Worm (Caenorhabditis elegans) whole organism, L2 larva: ENCODE data around the gene E02H9.1.

Source experiments
- Y55F3AM.14 ChIP-seq: fragments of 200-800 bp; sonication (Bioruptor generic); optimal IDR thresholded peaks from 2 replicates; lab custom pipeline; 2018; ENCODE audit warnings: mild to moderate bottlenecking, missing genetic modification characterization, missing compliant biosample characterization
- ZK546.5 ChIP-seq: sonication (generic microtip); optimal IDR thresholded peaks from 2 replicates; lab custom pipeline; 2017; ENCODE audit warnings: missing biosample characterization, missing genetic modification characterization
- ama-1 ChIP-seq: fragments of 150-350 bp; optimal IDR thresholded peaks from 2 replicates; lab custom pipeline; 2018; ENCODE audit warnings: inconsistent platforms
- blmp-1 ChIP-seq: sonication (generic microtip); optimal IDR thresholded peaks from 2 replicates; lab custom pipeline; 2017; ENCODE audit warnings: missing genetic modification characterization, mild to moderate bottlenecking, missing compliant biosample characterization, antibody characterized with exemption, moderate library complexity; ENCODE audit not compliant: insufficient read depth
- crh-2 ChIP-seq: sonication (generic microtip); optimal IDR thresholded peaks from 2 replicates; lab custom pipeline; 2017; ENCODE audit warnings: missing biosample characterization, missing genetic modification characterization
- dmd-4 ChIP-seq: sonication (generic microtip); optimal IDR thresholded peaks from 2 replicates; lab custom pipeline; 2017; ENCODE audit warnings: missing biosample characterization, missing genetic modification characterization
- egl-27 ChIP-seq: sonication (generic microtip); optimal IDR thresholded peaks from 3 replicates; lab custom pipeline; 2017; ENCODE audit warnings: missing biosample characterization, missing genetic modification reagents, missing genetic modification characterization
- fos-1 ChIP-seq: fragments of 150-350 bp; optimal IDR thresholded peaks from 2 replicates; lab custom pipeline; 2014; ENCODE audit warnings: missing biosample characterization, missing genetic modification characterization
- gmeb-1 ChIP-seq: fragments of 150-350 bp; optimal IDR thresholded peaks from 2 replicates; lab custom pipeline; 2014; ENCODE audit warnings: missing biosample characterization, missing genetic modification characterization
- lin-13 ChIP-seq: fragments of 150-350 bp; optimal IDR thresholded peaks from 2 replicates; lab custom pipeline; 2014; ENCODE audit warnings: missing biosample characterization, missing genetic modification reagents, missing genetic modification characterization
- mbf-1 ChIP-seq: sonication (generic microtip); optimal IDR thresholded peaks from 2 replicates; lab custom pipeline; 2017; ENCODE audit warnings: missing biosample characterization, missing genetic modification characterization
- nhr-11 ChIP-seq: fragments of 150-350 bp; optimal IDR thresholded peaks from 2 replicates; lab custom pipeline; 2014; ENCODE audit warnings: missing biosample characterization, missing genetic modification characterization
- nhr-21 ChIP-seq: fragments of 150-350 bp; optimal IDR thresholded peaks from 2 replicates; lab custom pipeline; 2014; ENCODE audit warnings: missing biosample characterization, missing genetic modification characterization
- nhr-23 ChIP-seq: fragments of 150-350 bp; optimal IDR thresholded peaks from 2 replicates; lab custom pipeline; 2014; ENCODE audit warnings: missing biosample characterization, missing genetic modification reagents, missing genetic modification characterization
- nhr-6 ChIP-seq: fragments of 150-350 bp; optimal IDR thresholded peaks from 2 replicates; lab custom pipeline; 2014; ENCODE audit warnings: missing biosample characterization, missing genetic modification characterization
- peb-1 ChIP-seq: fragments of 150-350 bp; optimal IDR thresholded peaks from 2 replicates; lab custom pipeline; 2014; ENCODE audit warnings: missing biosample characterization, missing genetic modification characterization
- sem-4 ChIP-seq: fragments of 150-350 bp; optimal IDR thresholded peaks from 2 replicates; lab custom pipeline; 2014; ENCODE audit warnings: missing biosample characterization, missing genetic modification reagents, missing genetic modification characterization
- skn-1 ChIP-seq: sonication (generic microtip); optimal IDR thresholded peaks from 2 replicates; lab custom pipeline; 2017; ENCODE audit warnings: missing biosample characterization, missing genetic modification characterization
- sma-3 ChIP-seq: sonication (generic microtip); optimal IDR thresholded peaks from 2 replicates; lab custom pipeline; 2016; ENCODE audit warnings: missing genetic modification reagents, missing genetic modification characterization, missing compliant biosample characterization
- sma-9 ChIP-seq, 2 experiments: fragments of 150-350 bp in 1 of 2; sonication (generic microtip) in 1 of 2; optimal IDR thresholded peaks; 2 replicates each; lab custom pipeline; 2014 to 2016; ENCODE audit warnings: missing genetic modification characterization in 2 of 2, mild to moderate bottlenecking in 1 of 2, missing biosample characterization in 1 of 2, missing compliant biosample characterization in 1 of 2, missing genetic modification reagents in 1 of 2, moderate library complexity in 1 of 2
- unc-39 ChIP-seq: fragments of 150-350 bp; optimal IDR thresholded peaks from 2 replicates; lab custom pipeline; 2014; ENCODE audit warnings: missing biosample characterization, missing genetic modification characterization
- unc-55 ChIP-seq: fragments of 150-350 bp; sonication (generic microtip); optimal IDR thresholded peaks from 3 replicates; lab custom pipeline; 2014; ENCODE audit warnings: missing biosample characterization, missing genetic modification reagents, missing genetic modification characterization
- zag-1 ChIP-seq: fragments of 150-350 bp; optimal IDR thresholded peaks from 2 replicates; lab custom pipeline; 2014; ENCODE audit warnings: missing biosample characterization, missing genetic modification characterization
- ztf-1 ChIP-seq: fragments of 200-800 bp; sonication (Bioruptor generic); conservative IDR thresholded peaks from 2 replicates; pipeline ENCODE4 v1.3.6; 2022; ENCODE audit warnings: missing genetic modification characterization, missing compliant biosample characterization

The E02H9.1 gene

DNA sequence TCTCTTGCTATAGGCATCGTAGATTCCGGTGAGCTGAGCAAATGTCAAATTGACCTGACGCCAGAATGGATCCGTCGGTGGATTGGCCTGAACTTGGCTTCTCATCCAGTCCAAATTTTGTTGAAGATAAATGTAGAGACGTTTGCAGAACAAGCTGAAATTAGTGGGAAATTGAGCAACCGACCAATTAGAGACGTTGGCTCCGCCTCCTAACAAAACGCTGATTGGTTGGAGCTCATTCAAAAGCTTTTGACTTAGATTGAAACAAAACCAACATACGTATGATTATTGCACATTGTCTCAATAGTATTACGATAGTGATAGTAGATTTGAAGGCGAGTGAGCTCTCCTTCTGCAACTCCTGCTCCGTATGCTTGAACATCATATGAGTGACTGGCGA lies 38.2 kb downstream of the E02H9.1 start:
- TF ChIP-seq gmeb-1 (tag; lab: Kevin White, UChicago), result no peak
- no peak for TF ChIP-seq skn-1
- no peak for TF ChIP-seq Y55F3AM.14 (GFP tag; lab: Kevin White, UChicago)
- no peak for TF ChIP-seq ZK546.5 (tag; lab: Kevin White, UChicago)
- no peak for TF ChIP-seq blmp-1 (tag; lab: Kevin White, UChicago)
- no peak for TF ChIP-seq crh-2 (tag; lab: Kevin White, UChicago)
- no peak for TF ChIP-seq nhr-6 (tag; lab: Kevin White, UChicago)
- no peak for TF ChIP-seq sma-9 (GFP tag; optimal IDR thresholded peaks at IDR 0.05; lab: Kevin White, UChicago)
- TF ChIP-seq sma-9 (tag; optimal IDR thresholded peaks at IDR 0.05; lab: Kevin White, UChicago), result no peak
- TF ChIP-seq nhr-23 (tag; lab: Kevin White, UChicago), result no peak
- TF ChIP-seq lin-13 (GFP tag; lab: Kevin White, UChicago), result no peak
- no peak for TF ChIP-seq sma-3
- TF ChIP-seq sem-4 (tag; lab: Kevin White, UChicago), result no peak
- no peak for TF ChIP-seq unc-55 (GFP tag; lab: Kevin White, UChicago)
- TF ChIP-seq mbf-1 (tag; lab: Kevin White, UChicago), result no peak
- TF ChIP-seq zag-1, result no peak
- no peak for TF ChIP-seq egl-27 (tag; lab: Kevin White, UChicago)

ce11 chrIII:2507938-2508337 lies 39.7 kb downstream of the E02H9.1 start, which contains the start of gene Y54F10AM.8:
Gene Y54F10AM.8 (minus strand): TSS chrIII:2507972.
- TF ChIP-seq Y55F3AM.14 (GFP tag; lab: Kevin White, UChicago) (no peak), skn-1 (peak; percentile 20), gmeb-1 (tag; lab: Kevin White, UChicago) (peak; percentile 4), ama-1 (no peak), fos-1 (tag; lab: Kevin White, UChicago) (peak; percentile 87), ztf-1 (no peak), nhr-21 (no peak), nhr-11 (no peak), dmd-4 (tag; lab: Kevin White, UChicago) (no peak)

DNA sequence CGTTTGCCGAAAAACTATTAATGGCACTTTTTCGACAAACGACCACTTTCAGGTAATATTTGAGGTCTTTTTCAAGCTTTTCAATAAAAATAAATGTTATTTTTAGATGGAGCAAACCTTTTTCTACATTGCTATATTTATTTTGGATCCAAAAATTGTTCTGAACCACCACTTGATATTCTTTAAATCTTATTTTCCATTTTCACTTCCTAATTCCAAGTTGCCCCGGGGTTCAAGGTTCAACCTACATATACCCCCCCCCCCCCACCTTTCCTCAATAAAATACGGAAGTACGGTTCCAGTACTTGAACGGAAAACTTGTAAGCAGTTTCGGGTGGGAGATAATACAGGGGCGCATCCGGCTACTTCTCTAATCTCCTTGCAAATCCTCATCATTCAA lies 40.2 kb downstream of the E02H9.1 start, which contains the start of gene Y54F10AM.6:
Gene Y54F10AM.6, plus strand, starts transcription at position 301 of the 400 bp plus-strand sequence.
- no peak for TF ChIP-seq unc-39 (tag; lab: Kevin White, UChicago)

- TF ChIP-seq peb-1 (no peak), egl-27 (tag; lab: Kevin White, UChicago) (no peak)
Measured at ce11 chrIII:2515461-2515860, 47.2 kb downstream of the E02H9.1 start.
